Worm (Caenorhabditis elegans) whole organism, young adult: ENCODE data around the gene srt-7.

Experiments used
- Y53F4B.3 ChIP-seq: fragments of 200-800 bp; sonication (Bioruptor generic); IDR thresholded peaks from 2 replicates; pipeline ENCODE4 v1.3.6; 2022; ENCODE audit warnings: missing genetic modification reagents, missing genetic modification characterization, missing compliant biosample characterization
- efl-1 ChIP-seq: fragments of 150-350 bp; optimal IDR thresholded peaks from 2 replicates; lab custom pipeline; 2014; ENCODE audit warnings: missing biosample characterization, missing genetic modification reagents, missing genetic modification characterization
- lag-1 ChIP-seq: fragments of 200-800 bp; sonication (Bioruptor generic); IDR thresholded peaks from 2 replicates; pipeline ENCODE4 v1.3.6; 2022; ENCODE audit warnings: missing genetic modification reagents, missing genetic modification characterization, missing compliant biosample characterization
- let-526 ChIP-seq: fragments of 200-800 bp; sonication (Bioruptor generic); IDR thresholded peaks from 2 replicates; pipeline ENCODE4 v1.3.6; 2022; ENCODE audit warnings: missing genetic modification reagents, missing genetic modification characterization, missing compliant biosample characterization
- madf-10 ChIP-seq: sonication (generic microtip); optimal IDR thresholded peaks from 2 replicates; lab custom pipeline; 2016; ENCODE audit warnings: mild to moderate bottlenecking, missing genetic modification characterization, missing compliant biosample characterization
- snpc-3.4 ChIP-seq: sonication (generic microtip); optimal IDR thresholded peaks from 2 replicates; lab custom pipeline; 2017; ENCODE audit warnings: missing genetic modification characterization, mild to moderate bottlenecking, missing compliant biosample characterization, antibody characterized with exemption, moderate library complexity, missing genotype, missing genetic modification reagents

ce11 chrV:3104134-3104533 lies 22.6 kb downstream of the srt-7 start, which contains the start of gene str-66:
- TF ChIP-seq lag-1 (GFP tag; lab: Robert Waterston, UW) (no peak), madf-10 (tag; lab: Kevin White, UChicago) (no peak), efl-1 (GFP tag; lab: Kevin White, UChicago) (no peak), snpc-3.4 (tag; lab: Kevin White, UChicago) (no peak), let-526 (GFP tag; lab: Robert Waterston, UW) (no peak), Y53F4B.3 (GFP tag; lab: Robert Waterston, UW) (no peak)
